Fruit fly (Drosophila melanogaster): ENCODE data around the gene CG32277.

The CG32277 gene

DNA sequence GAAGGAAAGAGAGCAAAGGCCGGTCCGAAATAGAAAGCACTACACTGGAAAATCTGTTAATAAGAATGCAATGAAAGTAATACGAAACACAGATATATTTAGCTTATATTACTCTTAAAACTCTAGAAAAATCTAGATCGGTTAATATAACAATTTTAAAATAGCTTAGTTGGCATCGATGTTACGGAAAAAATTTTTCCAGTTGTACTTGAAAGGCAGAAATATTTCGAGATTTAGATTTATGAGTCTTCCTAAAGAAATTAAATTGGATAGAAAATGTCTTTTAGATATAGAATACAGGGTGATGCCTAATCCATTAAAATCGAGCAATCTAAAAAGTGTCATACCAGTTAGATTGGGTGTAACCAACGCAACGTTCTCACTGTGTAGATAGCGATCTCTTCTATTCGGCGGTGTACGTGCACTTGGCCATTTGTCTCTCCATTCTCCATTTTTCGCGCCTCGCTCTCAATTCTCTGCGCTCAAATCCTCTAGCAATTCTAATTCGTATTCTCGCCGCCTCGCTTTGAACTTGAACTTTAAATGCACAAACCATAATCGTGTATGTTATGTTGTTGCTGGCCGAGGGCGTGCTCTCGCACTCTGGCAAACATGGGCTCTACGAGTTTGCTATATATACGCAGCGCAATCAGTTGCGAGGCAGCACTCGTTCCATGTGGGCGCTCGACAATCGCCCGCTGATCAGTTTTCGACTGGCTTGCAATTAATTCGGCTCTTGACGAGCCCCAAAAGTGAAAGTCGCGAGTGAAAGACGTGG lies 44.9 kb upstream of the CG32277 start (continued):
- peak; percentile 87 for TF ChIP-seq al (GFP tag; IDR thresholded peaks at IDR 0.05)
- TF ChIP-seq CG8281 (tag; optimal IDR thresholded peaks at IDR 0.05): peak; percentile 79
- peak; percentile 97 for TF ChIP-seq CG10209 (GFP tag; optimal IDR thresholded peaks at IDR 0.05)
- peak; percentile 92 to 95 for TF ChIP-seq Hr51 (GFP tag; optimal IDR thresholded peaks at IDR 0.05)
- TF ChIP-seq CG4820 (GFP tag; optimal IDR thresholded peaks at IDR 0.05): peak; percentile 95
- peak; percentile 92 to 96 for TF ChIP-seq Pdp1 (GFP tag; optimal IDR thresholded peaks at IDR 0.05)
- peak; percentile 76 for TF ChIP-seq B-H2 (GFP tag; optimal IDR thresholded peaks at IDR 0.05)
- peak; percentile 96 for TF ChIP-seq Hr3 (GFP tag; optimal IDR thresholded peaks at IDR 0.05)
- peak; percentile 87 for TF ChIP-seq trh (GFP tag; optimal IDR thresholded peaks at IDR 0.05)
- TF ChIP-seq fu2 (GFP tag; optimal IDR thresholded peaks at IDR 0.05): peak; percentile 96
- TF ChIP-seq unc-4 (GFP tag; IDR thresholded peaks at IDR 0.05; ENCODE audit: partially characterized antibody): 0 out of 2 replicates have a peak, but pooled peaks have one; percentile 15
- TF ChIP-seq nom (GFP tag; optimal IDR thresholded peaks at IDR 0.05): no peak
- TF ChIP-seq sna (GFP tag; IDR thresholded peaks at IDR 0.05; ENCODE audit: partially characterized antibody): no peak
- TF ChIP-seq Chrac-16 (GFP tag; optimal IDR thresholded peaks at IDR 0.05): peak; percentile 94
- peak; percentile 56 for TF ChIP-seq CG14965 (GFP tag; optimal IDR thresholded peaks at IDR 0.05; ENCODE audit: borderline replicate concordance)
- TF ChIP-seq sens (GFP tag): peak; percentile 100
- TF ChIP-seq sqz (GFP tag; optimal IDR thresholded peaks at IDR 0.05): peak; percentile 80
- TF ChIP-seq CG2120 (GFP tag; optimal IDR thresholded peaks at IDR 0.05): peak; percentile 98
- peak; percentile 10 for TF ChIP-seq fd102C (GFP tag; optimal IDR thresholded peaks at IDR 0.05)
- TF ChIP-seq CG11093 (GFP tag; IDR thresholded peaks at IDR 0.05): peak; percentile 88
- TF ChIP-seq MBD-R2 (GFP tag; IDR thresholded peaks at IDR 0.05): peak; percentile 61; the same call in 1 of the 2 replicates
- TF ChIP-seq CG7271 (tag; optimal IDR thresholded peaks at IDR 0.05): peak; percentile 42
- TF ChIP-seq nerfin-1 (tag; optimal IDR thresholded peaks at IDR 0.05): peak; percentile 92
- TF ChIP-seq twi (tag; optimal IDR thresholded peaks at IDR 0.05): peak; percentile 93
- no peak for TF ChIP-seq CG14860 (GFP tag; IDR thresholded peaks at IDR 0.05; ENCODE audit: partially characterized antibody)
- no peak for TF ChIP-seq nerfin-2 (GFP tag; IDR thresholded peaks at IDR 0.05; ENCODE audit: partially characterized antibody)
- peak; percentile 88 for TF ChIP-seq H15 (GFP tag; IDR thresholded peaks at IDR 0.05)
- TF ChIP-seq CG3407 (GFP tag; optimal IDR thresholded peaks at IDR 0.05): peak; percentile 88
- TF ChIP-seq trem (tag; optimal IDR thresholded peaks at IDR 0.05): peak; percentile 89
- TF ChIP-seq hkb (optimal IDR thresholded peaks at IDR 0.05): no peak
- TF ChIP-seq hkb (GFP tag; IDR thresholded peaks at IDR 0.05): peak; percentile 80
- TF ChIP-seq CG34376 (GFP tag; optimal IDR thresholded peaks at IDR 0.05): peak; percentile 76
- no peak for TF ChIP-seq D (optimal IDR thresholded peaks at IDR 0.05)
- TF ChIP-seq D (GFP tag; optimal IDR thresholded peaks at IDR 0.05): peak; percentile 97
- peak; percentile 93 for TF ChIP-seq Dad (GFP tag; optimal IDR thresholded peaks at IDR 0.05)
- no peak for TF ChIP-seq Dref (GFP tag; IDR thresholded peaks at IDR 0.05)
- TF ChIP-seq CG9215 (GFP tag; IDR thresholded peaks at IDR 0.05): peak; percentile 87
- TF ChIP-seq bab2 (GFP tag; optimal IDR thresholded peaks at IDR 0.05): peak; percentile 93
- TF ChIP-seq CG30431 (GFP tag; optimal IDR thresholded peaks at IDR 0.05): peak; percentile 94
- TF ChIP-seq CG9932 (GFP tag; IDR thresholded peaks at IDR 0.05): peak; percentile 87
- peak; percentile 59 for TF ChIP-seq peb (GFP tag; IDR thresholded peaks at IDR 0.05)
- peak; percentile 95 for TF ChIP-seq mam (GFP tag; optimal IDR thresholded peaks at IDR 0.05)
- peak; percentile 45; the same call in 1 of the 2 replicates for TF ChIP-seq Bgb (GFP tag; IDR thresholded peaks at IDR 0.05; ENCODE audit: partially characterized antibody)
- peak; percentile 96 for TF ChIP-seq grau (tag; optimal IDR thresholded peaks at IDR 0.05)
- TF ChIP-seq Blimp-1 (GFP tag; optimal IDR thresholded peaks at IDR 0.05): peak; percentile 66
- TF ChIP-seq inv (GFP tag; IDR thresholded peaks at IDR 0.05; ENCODE audit: partially characterized antibody): no peak
- TF ChIP-seq CG11695 (GFP tag; IDR thresholded peaks at IDR 0.05): peak; percentile 90
- TF ChIP-seq CG10654 (GFP tag; optimal IDR thresholded peaks at IDR 0.05): peak; percentile 83
- TF ChIP-seq CG17328 (GFP tag; IDR thresholded peaks at IDR 0.05): peak; percentile 77

All from whole organism, embryonic.